Worm (Caenorhabditis elegans) whole organism, young adult: ENCODE measurements around the gene C49C8.2.

Source experiments
- B0035.1 ChIP-seq: sonication (generic microtip); optimal IDR thresholded peaks from 2 replicates; lab custom pipeline; 2016; ENCODE audit warnings: missing genetic modification characterization, mild to moderate bottlenecking, missing compliant biosample characterization, missing genotype, missing genetic modification reagents
- F39B2.1 ChIP-seq: fragments of 200-800 bp; sonication (Bioruptor generic); IDR thresholded peaks from 2 replicates; pipeline ENCODE4 v1.3.6; 2022; ENCODE audit warnings: missing genetic modification reagents, missing genetic modification characterization, missing compliant biosample characterization
- F57C9.4 ChIP-seq: sonication (generic microtip); optimal IDR thresholded peaks from 2 replicates; lab custom pipeline; 2017; ENCODE audit warnings: mild to moderate bottlenecking, missing genetic modification characterization, missing compliant biosample characterization
- K12H6.12 ChIP-seq: fragments of 200-800 bp; sonication (Bioruptor generic); optimal IDR thresholded peaks from 2 replicates; lab custom pipeline; 2018; ENCODE audit warnings: mild to moderate bottlenecking, missing genetic modification characterization, missing compliant biosample characterization
- ZK185.1 ChIP-seq: sonication (generic microtip); optimal IDR thresholded peaks from 2 replicates; lab custom pipeline; 2016; ENCODE audit warnings: mild to moderate bottlenecking, missing genetic modification characterization, missing compliant biosample characterization; ENCODE audit not compliant: poor library complexity, severe bottlenecking
- akir-1 ChIP-seq: fragments of 200-800 bp; sonication (Bioruptor generic); optimal IDR thresholded peaks from 2 replicates; lab custom pipeline; 2018; ENCODE audit warnings: mild to moderate bottlenecking, missing genetic modification characterization, moderate library complexity, missing compliant biosample characterization
- attf-3 ChIP-seq: fragments of 200-800 bp; sonication (Bioruptor generic); conservative IDR thresholded peaks from 2 replicates; pipeline ENCODE4 v1.3.6; 2022; ENCODE audit warnings: missing genetic modification reagents, missing genetic modification characterization, missing compliant biosample characterization
- attf-6 ChIP-seq: fragments of 200-800 bp; sonication (Bioruptor generic); IDR thresholded peaks from 2 replicates; pipeline ENCODE4 v1.3.6; 2022; ENCODE audit warnings: missing genetic modification reagents, missing genetic modification characterization, missing compliant biosample characterization
- bed-1 ChIP-seq: fragments of 200-800 bp; sonication (Bioruptor generic); IDR thresholded peaks from 2 replicates; pipeline ENCODE4 v1.3.6; 2022; ENCODE audit warnings: missing genetic modification reagents, missing genetic modification characterization, missing compliant biosample characterization
- ccch-3 ChIP-seq: fragments of 200-800 bp; sonication (Bioruptor generic); optimal IDR thresholded peaks from 2 replicates; lab custom pipeline; 2018; ENCODE audit warnings: mild to moderate bottlenecking, missing genetic modification characterization, missing compliant biosample characterization
- ceh-100 ChIP-seq: fragments of 200-800 bp; sonication (Bioruptor generic); IDR thresholded peaks from 2 replicates; pipeline ENCODE4 v1.3.6; 2022; ENCODE audit warnings: missing genetic modification reagents, missing genetic modification characterization, missing compliant biosample characterization
- dpl-1 ChIP-seq: fragments of 150-350 bp; optimal IDR thresholded peaks from 2 replicates; lab custom pipeline; 2014; ENCODE audit warnings: missing biosample characterization, missing genetic modification reagents, missing genetic modification characterization
- egl-18 ChIP-seq: fragments of 200-800 bp; sonication (Bioruptor generic); IDR thresholded peaks from 2 replicates; pipeline ENCODE4 v1.3.6; 2022; ENCODE audit warnings: missing genetic modification reagents, missing genetic modification characterization, missing compliant biosample characterization
- fkh-3 ChIP-seq: sonication (generic microtip); optimal IDR thresholded peaks from 2 replicates; lab custom pipeline; 2016; ENCODE audit warnings: mild to moderate bottlenecking, missing genetic modification characterization, missing compliant biosample characterization
- hlh-12 ChIP-seq: sonication (generic microtip); optimal IDR thresholded peaks from 2 replicates; lab custom pipeline; 2016; ENCODE audit warnings: missing genetic modification characterization, missing compliant biosample characterization
- hmg-1.2 ChIP-seq: fragments of 200-800 bp; sonication (Bioruptor generic); IDR thresholded peaks from 2 replicates; pipeline ENCODE4 v1.3.6; 2022; ENCODE audit warnings: missing genetic modification reagents, missing genetic modification characterization, missing compliant biosample characterization
- lag-1 ChIP-seq: fragments of 200-800 bp; sonication (Bioruptor generic); IDR thresholded peaks from 2 replicates; pipeline ENCODE4 v1.3.6; 2022; ENCODE audit warnings: missing genetic modification reagents, missing genetic modification characterization, missing compliant biosample characterization
- let-526 ChIP-seq: fragments of 200-800 bp; sonication (Bioruptor generic); IDR thresholded peaks from 2 replicates; pipeline ENCODE4 v1.3.6; 2022; ENCODE audit warnings: missing genetic modification reagents, missing genetic modification characterization, missing compliant biosample characterization
- lin-40 ChIP-seq: sonication (generic microtip); optimal IDR thresholded peaks from 2 replicates; lab custom pipeline; 2016; ENCODE audit warnings: missing genetic modification characterization, mild to moderate bottlenecking, missing compliant biosample characterization, missing genotype, missing genetic modification reagents
- madf-10 ChIP-seq: sonication (generic microtip); optimal IDR thresholded peaks from 2 replicates; lab custom pipeline; 2016; ENCODE audit warnings: mild to moderate bottlenecking, missing genetic modification characterization, missing compliant biosample characterization
- mxl-1 ChIP-seq: sonication (generic microtip); optimal IDR thresholded peaks from 2 replicates; lab custom pipeline; 2016; ENCODE audit warnings: missing genetic modification characterization, missing compliant biosample characterization
- nhr-179 ChIP-seq: sonication (generic microtip); optimal IDR thresholded peaks from 2 replicates; lab custom pipeline; 2016; ENCODE audit warnings: mild to moderate bottlenecking, missing genetic modification characterization, missing compliant biosample characterization
- nhr-80 ChIP-seq: sonication (generic microtip); optimal IDR thresholded peaks from 2 replicates; lab custom pipeline; 2016; ENCODE audit warnings: missing genetic modification characterization, missing compliant biosample characterization
- pbrm-1 ChIP-seq: fragments of 200-800 bp; sonication (Bioruptor generic); IDR thresholded peaks from 2 replicates; pipeline ENCODE4 v1.3.6; 2022; ENCODE audit warnings: missing genetic modification reagents, missing genetic modification characterization, missing compliant biosample characterization
- pha-4 ChIP-seq: fragments of 150-350 bp; sonication (generic microtip); optimal IDR thresholded peaks from 2 replicates; lab custom pipeline; 2014; ENCODE audit warnings: missing biosample characterization, missing genetic modification reagents, missing genetic modification characterization
- snpc-1.1 ChIP-seq: sonication (generic microtip); optimal IDR thresholded peaks from 2 replicates; lab custom pipeline; 2017; ENCODE audit warnings: missing genetic modification characterization, mild to moderate bottlenecking, missing compliant biosample characterization, antibody characterized with exemption, moderate library complexity, missing genotype, missing genetic modification reagents; ENCODE audit not compliant: insufficient read depth
- snpc-3.4 ChIP-seq: sonication (generic microtip); optimal IDR thresholded peaks from 2 replicates; lab custom pipeline; 2017; ENCODE audit warnings: missing genetic modification characterization, mild to moderate bottlenecking, missing compliant biosample characterization, antibody characterized with exemption, moderate library complexity, missing genotype, missing genetic modification reagents
- snpc-4 ChIP-seq, 5 experiments: fragments of 150-350 bp in 1 of 5; sonication (generic microtip) in 4 of 5; optimal IDR thresholded peaks; 2 replicates each; lab custom pipeline; 2014 to 2018; ENCODE audit warnings: missing genetic modification characterization in 5 of 5, missing biosample characterization in 3 of 5, antibody characterized with exemption in 2 of 5, mild to moderate bottlenecking in 2 of 5, missing compliant biosample characterization in 2 of 5, missing genotype in 2 of 5, moderate library complexity in 2 of 5, missing genetic modification reagents in 1 of 5
- somi-1 ChIP-seq: fragments of 200-800 bp; sonication (Bioruptor generic); optimal IDR thresholded peaks from 2 replicates; lab custom pipeline; 2018; ENCODE audit warnings: mild to moderate bottlenecking, missing genetic modification characterization, missing compliant biosample characterization
- sptf-2 ChIP-seq: fragments of 200-800 bp; sonication (Bioruptor generic); optimal IDR thresholded peaks from 2 replicates; lab custom pipeline; 2018; ENCODE audit warnings: mild to moderate bottlenecking, missing genetic modification characterization, missing compliant biosample characterization
- tbx-9 ChIP-seq: sonication (generic microtip); optimal IDR thresholded peaks from 2 replicates; lab custom pipeline; 2016; ENCODE audit warnings: borderline replicate concordance, missing genetic modification characterization, inconsistent platforms, missing compliant biosample characterization
- tlf-1 ChIP-seq: fragments of 200-800 bp; sonication (Bioruptor generic); optimal IDR thresholded peaks from 2 replicates; lab custom pipeline; 2018; ENCODE audit warnings: mild to moderate bottlenecking, missing genetic modification characterization, missing compliant biosample characterization
- unc-130 ChIP-seq: sonication (generic microtip); optimal IDR thresholded peaks from 2 replicates; lab custom pipeline; 2016; ENCODE audit warnings: missing genetic modification reagents, missing genetic modification characterization, missing compliant biosample characterization
- unc-62 ChIP-seq: fragments of 150-350 bp; optimal IDR thresholded peaks from 2 replicates; lab custom pipeline; 2014; ENCODE audit warnings: missing biosample characterization, missing genetic modification reagents, missing genetic modification characterization
- zfh-2 ChIP-seq: fragments of 200-800 bp; sonication (Bioruptor generic); conservative IDR thresholded peaks from 2 replicates; pipeline ENCODE4 v1.3.6; 2022; ENCODE audit warnings: missing genetic modification reagents, missing genetic modification characterization, missing compliant biosample characterization
- ztf-18 ChIP-seq: sonication (generic microtip); optimal IDR thresholded peaks from 2 replicates; lab custom pipeline; 2016; ENCODE audit warnings: missing genotype, mild to moderate bottlenecking, missing genetic modification characterization, missing compliant biosample characterization
- ztf-28 ChIP-seq: fragments of 200-800 bp; sonication (Bioruptor generic); IDR thresholded peaks from 2 replicates; pipeline ENCODE4 v1.3.6; 2022; ENCODE audit warnings: missing genetic modification reagents, missing genetic modification characterization, missing compliant biosample characterization

C49C8.2 gene

ce11 chrIV:8611886-8612542 lies 38.9 kb upstream of the C49C8.2 start, which contains the start of the genes F42A9.17 and cyp-33E2:
Gene F42A9.17 (minus strand): TSS chrIV:8611936.
Gene cyp-33E2 (plus strand): TSS chrIV:8612334.
- TF ChIP-seq nhr-80 (tag; lab: Kevin White, UChicago) (peak; percentile 81), pbrm-1 (no peak), F39B2.1 (no peak)

ce11 chrIV:8614680-8615079 lies 36.2 kb upstream of the C49C8.2 start, which contains the start of gene cyp-33E3:
Gene cyp-33E3 (plus strand): TSS chrIV:8614995.
- no peak for TF ChIP-seq unc-62 (GFP tag; lab: Kevin White, UChicago)
- no peak for TF ChIP-seq mxl-1
- TF ChIP-seq madf-10 (tag; lab: Kevin White, UChicago), result no peak
- no peak for TF ChIP-seq fkh-3 (tag; lab: Kevin White, UChicago)
- peak; percentile 57 for TF ChIP-seq nhr-80 (tag; lab: Kevin White, UChicago)

- no peak for TF ChIP-seq ccch-3
- TF ChIP-seq let-526 (GFP tag; lab: Robert Waterston, UW), result no peak
- TF ChIP-seq ZK185.1 (tag; lab: Kevin White, UChicago), result no peak
- TF ChIP-seq F57C9.4 (tag; lab: Kevin White, UChicago), result no peak
These were observed 35.6 kb upstream of the C49C8.2 start for ce11 chrIV:8615314-8615713.

- no peak for TF ChIP-seq tbx-9 (tag; lab: Kevin White, UChicago)
- no peak for TF ChIP-seq zfh-2 (GFP tag; lab: Robert Waterston, UW)
- no peak for TF ChIP-seq B0035.1 (tag; lab: Kevin White, UChicago)
These were observed 33.8 kb upstream of the C49C8.2 start, which contains the start of the genes F42A9.7 and F42A9.3 for ce11 chrIV:8617047-8617446. Gene F42A9.7 (minus strand): TSS chrIV:8617147. Gene F42A9.3 (plus strand): TSS chrIV:8617260.

- no peak for TF ChIP-seq ceh-100 (GFP tag; lab: Robert Waterston, UW)
- TF ChIP-seq let-526 (GFP tag; lab: Robert Waterston, UW), result no peak
- TF ChIP-seq K12H6.12 (tag; lab: Kevin White, UChicago), result no peak
- no peak for TF ChIP-seq attf-3
- TF ChIP-seq attf-6 (GFP tag; lab: Robert Waterston, UW), result no peak
- no peak for TF ChIP-seq pha-4 (tag; lab: Kevin White, UChicago)
- TF ChIP-seq somi-1 (GFP tag; lab: Kevin White, UChicago), result no peak
- no peak for TF ChIP-seq lin-40 (tag; lab: Kevin White, UChicago)
- TF ChIP-seq nhr-179 (tag; lab: Kevin White, UChicago), result no peak
- TF ChIP-seq snpc-3.4 (tag; lab: Kevin White, UChicago), result peak; percentile 10
- no peak for TF ChIP-seq tbx-9 (tag; lab: Kevin White, UChicago)
- peak; percentile 96 for TF ChIP-seq hmg-1.2 (GFP tag; lab: Robert Waterston, UW)
- TF ChIP-seq unc-130 (GFP tag; lab: Kevin White, UChicago), result no peak
These were observed 32.2 kb upstream of the C49C8.2 start, which contains the start of gene F42A9.8 for ce11 chrIV:8618698-8619097. Gene F42A9.8 (minus strand): TSS chrIV:8618785.

- TF ChIP-seq sptf-2 (GFP tag; lab: Kevin White, UChicago) (no peak), akir-1 (GFP tag; lab: Kevin White, UChicago) (no peak), tlf-1 (GFP tag; lab: Kevin White, UChicago) (no peak), snpc-4 (GFP tag; optimal IDR thresholded peaks at IDR 0.05; lab: Kevin White, UChicago) (no peak), snpc-4 (tag; optimal IDR thresholded peaks at IDR 0.05; lab: Kevin White, UChicago) (peak in 1 of 4 experiments; percentile 23), ztf-28 (GFP tag; lab: Robert Waterston, UW) (no peak), hlh-12 (tag; lab: Kevin White, UChicago) (no peak), egl-18 (GFP tag; lab: Robert Waterston, UW) (no peak), lag-1 (GFP tag; lab: Robert Waterston, UW) (no peak), snpc-1.1 (no peak), dpl-1 (GFP tag; lab: Kevin White, UChicago) (no peak), bed-1 (GFP tag; lab: Robert Waterston, UW) (no peak), ztf-18 (tag; lab: Kevin White, UChicago) (peak; percentile 23), nhr-179 (tag; lab: Kevin White, UChicago) (no peak)
These were observed 30.7 kb upstream of the C49C8.2 start, which contains the start of gene lin-49 for ce11 chrIV:8620102-8620733. Gene lin-49 (plus strand): TSS chrIV:8620683.
